Worm (Caenorhabditis elegans): ENCODE measurements around the gene C15C8.7.

C15C8.7 gene

ce11 chrV:12728062-12728665, 16.7 kb downstream of the C15C8.7 start, which contains the start of the genes rpl-28 and mrpl-49:
rpl-28 (minus strand) TSS chrV:12728112.
mrpl-49 (plus strand) TSS chrV:12728631.
- TF ChIP-seq elt-3 (tag; optimal IDR thresholded peaks at IDR 0.05) (no peak), unc-39 (tag; optimal IDR thresholded peaks at IDR 0.05) (no peak), ceh-43 (GFP tag; optimal IDR thresholded peaks at IDR 0.05) (no peak), lin-32 (GFP tag; optimal IDR thresholded peaks at IDR 0.05) (no peak), lin-13 (tag; optimal IDR thresholded peaks at IDR 0.05) (peak; percentile 86), ceh-39 (tag; optimal IDR thresholded peaks at IDR 0.05) (peak; percentile 75), nhr-12 (tag; optimal IDR thresholded peaks at IDR 0.05) (no peak), pha-4 (tag; optimal IDR thresholded peaks at IDR 0.05) (peak; percentile 77), unc-120 (tag; optimal IDR thresholded peaks at IDR 0.05; ENCODE audit: poor library complexity, severe bottlenecking) (no peak), nhr-76 (tag; optimal IDR thresholded peaks at IDR 0.05) (no peak), drap-1 (GFP tag; optimal IDR thresholded peaks at IDR 0.05) (no peak), mep-1 (tag; optimal IDR thresholded peaks at IDR 0.05) (peak; percentile 77), hlh-1 (tag; optimal IDR thresholded peaks at IDR 0.05) (peak; percentile 53), lsy-2 (tag; optimal IDR thresholded peaks at IDR 0.05) (peak; percentile 87), zip-8 (tag; optimal IDR thresholded peaks at IDR 0.05) (no peak), unc-62 (GFP tag; optimal IDR thresholded peaks at IDR 0.05) (peak; percentile 16), flh-1 (GFP tag; optimal IDR thresholded peaks at IDR 0.05) (no peak), bed-3 (GFP tag; optimal IDR thresholded peaks at IDR 0.05) (no peak), blmp-1 (tag; optimal IDR thresholded peaks at IDR 0.05) (no peak), ham-2 (GFP tag; optimal IDR thresholded peaks at IDR 0.05) (no peak), elt-1 (tag; optimal IDR thresholded peaks at IDR 0.05; ENCODE audit: borderline replicate concordance, insufficient read depth) (no peak), mab-5 (tag; optimal IDR thresholded peaks at IDR 0.05) (peak; percentile 34), tbx-8 (GFP tag; optimal IDR thresholded peaks at IDR 0.05) (no peak), M03D4.4 (tag; optimal IDR thresholded peaks at IDR 0.05) (no peak), snpc-4 (tag; optimal IDR thresholded peaks at IDR 0.05) (no peak), nhr-2 (tag; optimal IDR thresholded peaks at IDR 0.05) (peak; percentile 53), sem-2 (GFP tag; optimal IDR thresholded peaks at IDR 0.05) (no peak), ces-1 (GFP tag; optimal IDR thresholded peaks at IDR 0.05) (peak; percentile 81), mls-2 (tag; optimal IDR thresholded peaks at IDR 0.05) (no peak), cnd-1 (tag; optimal IDR thresholded peaks at IDR 0.05) (peak; percentile 28), ceh-83 (GFP tag; optimal IDR thresholded peaks at IDR 0.05) (no peak), nhr-28 (tag; optimal IDR thresholded peaks at IDR 0.05) (no peak), ztf-11 (tag; optimal IDR thresholded peaks at IDR 0.05) (no peak), sptf-1 (tag; optimal IDR thresholded peaks at IDR 0.05) (no peak), nhr-237 (tag; optimal IDR thresholded peaks at IDR 0.05) (peak; percentile 89)

DNA sequence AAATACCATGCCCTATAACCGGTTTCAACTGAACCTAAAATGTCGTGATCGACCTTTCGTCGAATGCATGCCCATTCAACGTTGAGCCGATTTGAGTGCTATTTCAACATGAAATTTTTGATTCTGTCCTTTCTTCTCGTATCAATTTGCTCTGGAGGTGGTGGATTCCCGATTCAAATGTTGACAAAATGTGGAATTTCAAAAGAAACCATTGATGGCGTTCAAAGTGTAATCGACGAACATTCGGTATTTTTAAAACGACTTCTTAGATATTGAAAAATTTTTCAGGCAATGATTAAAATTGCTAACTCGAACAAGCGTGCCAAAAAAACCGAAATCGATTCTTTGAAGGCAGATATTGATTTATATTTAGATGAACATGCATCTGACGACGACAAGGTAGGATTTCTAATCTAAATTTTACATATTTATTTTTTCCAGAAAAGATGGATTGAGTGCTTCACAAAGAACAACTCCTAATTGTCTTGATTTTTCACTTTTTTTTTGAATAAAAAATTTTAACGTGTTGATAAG, 17.7 kb downstream of the C15C8.7 start, which contains the start of gene R11D1.13:
TSS of gene R11D1.13 (plus strand) at position 51 of the 534 bp plus-strand sequence.
- TF ChIP-seq ces-1 (GFP tag; optimal IDR thresholded peaks at IDR 0.05): no peak

DNA sequence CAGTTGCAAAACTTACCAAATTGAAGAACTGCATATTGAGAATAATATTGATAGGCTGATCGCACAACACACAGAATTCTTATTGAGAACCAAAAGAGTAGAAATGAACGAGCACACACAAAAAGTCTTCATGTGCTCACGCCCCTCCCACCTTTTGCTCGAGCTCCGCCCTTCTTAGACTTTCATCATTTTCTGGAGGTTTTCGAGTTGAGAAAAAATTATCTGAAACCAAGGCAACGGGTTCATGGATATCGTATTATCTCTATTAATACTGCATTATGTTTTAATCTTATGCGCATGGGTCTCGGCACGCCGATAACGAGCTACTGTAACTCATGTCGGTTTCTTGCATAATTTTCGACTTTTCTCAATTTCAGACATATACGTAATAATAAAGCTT, 19.0 kb downstream of the C15C8.7 start, which contains the start of gene R11D1.12:
TSS of gene R11D1.12 (minus strand) at position 101 of the 400 bp plus-strand sequence.
- no peak for TF ChIP-seq blmp-1 (tag; optimal IDR thresholded peaks at IDR 0.05)
- no peak for TF ChIP-seq sptf-1 (tag; optimal IDR thresholded peaks at IDR 0.05)

ce11 chrV:12719713-12720112, 25.1 kb downstream of the C15C8.7 start, which contains the start of gene R11D1.7:
R11D1.7 (plus strand) TSS chrV:12720013.
- TF ChIP-seq ceh-83 (GFP tag; optimal IDR thresholded peaks at IDR 0.05) (no peak), ztf-11 (tag; optimal IDR thresholded peaks at IDR 0.05) (no peak), snpc-4 (tag; optimal IDR thresholded peaks at IDR 0.05) (no peak)
